Worm (Caenorhabditis elegans): ENCODE measurements around the gene dhhc-14.

Gene dhhc-14

ce11 chrX:8504207-8504606 lies 47.9 kb upstream of the dhhc-14 start:
- TF ChIP-seq irx-1 (tag; optimal IDR thresholded peaks at IDR 0.05) = no peak
- peak; percentile 89 for TF ChIP-seq blmp-1 (tag; optimal IDR thresholded peaks at IDR 0.05)

ce11 chrX:8507053-8507452 lies 45.0 kb upstream of the dhhc-14 start:
- TF ChIP-seq nhr-12 (tag; optimal IDR thresholded peaks at IDR 0.05) (no peak), blmp-1 (tag; optimal IDR thresholded peaks at IDR 0.05) (peak; percentile 74)

ce11 chrX:8507576-8507975 lies 44.5 kb upstream of the dhhc-14 start, which contains the start of gene H03E18.1:
Gene H03E18.1, plus strand, starts transcription at chrX:8507876.
- no peak for TF ChIP-seq vab-15 (tag; optimal IDR thresholded peaks at IDR 0.05)
- no peak for TF ChIP-seq efl-1 (optimal IDR thresholded peaks at IDR 0.05)
- TF ChIP-seq efl-1 (GFP tag; optimal IDR thresholded peaks at IDR 0.05 in 1 of 2) = peak in 1 of 2 experiments; percentile 44

DNA sequence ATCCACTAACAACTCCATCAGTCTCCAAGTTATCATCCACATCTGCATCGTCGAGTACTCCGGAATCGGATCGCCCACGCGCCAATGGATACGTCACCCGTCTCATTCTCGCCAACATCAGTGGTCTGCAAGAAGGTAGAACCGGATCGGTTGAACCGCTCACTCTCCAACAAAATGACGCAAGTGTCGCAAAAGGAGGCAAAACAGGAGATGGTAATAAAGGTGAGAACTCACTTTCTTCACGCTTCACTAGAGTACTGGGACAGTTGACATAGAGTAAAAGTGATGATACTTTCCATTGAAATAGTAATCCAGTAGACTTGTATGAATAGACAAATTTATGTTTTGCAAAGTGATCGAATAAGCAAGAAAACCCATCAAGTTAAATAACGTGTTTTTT lies 43.0 kb upstream of the dhhc-14 start:
- TF ChIP-seq nhr-85 (tag) (peak; percentile 52), blmp-1 (tag; optimal IDR thresholded peaks at IDR 0.05) (peak; percentile 31), fkh-4 (tag; optimal IDR thresholded peaks at IDR 0.05; ENCODE audit: borderline replicate concordance) (no peak), vab-15 (tag; optimal IDR thresholded peaks at IDR 0.05) (no peak), unc-30 (tag; optimal IDR thresholded peaks at IDR 0.05) (no peak)

DNA sequence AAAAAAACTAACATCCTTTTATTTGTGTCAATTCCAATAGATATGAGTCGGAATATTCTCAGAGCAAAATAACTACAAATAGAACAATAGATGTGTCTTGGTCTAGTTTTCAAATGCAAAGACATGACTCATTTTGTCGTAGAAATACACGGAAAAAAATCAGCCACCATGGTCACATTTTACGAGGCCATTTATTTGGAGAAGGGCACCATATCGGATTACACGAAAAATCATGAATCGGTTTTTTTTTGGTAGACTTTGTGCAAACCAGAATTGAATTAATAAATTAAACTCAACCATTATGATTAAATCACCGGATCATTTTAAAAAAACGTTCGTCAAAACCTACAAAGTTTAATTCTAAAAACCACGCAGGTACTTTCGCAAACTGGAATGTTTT lies 31.7 kb upstream of the dhhc-14 start, which contains the start of gene H03E18.2:
Gene H03E18.2, minus strand, starts transcription at position 101 of the 400 bp plus-strand sequence.
- TF ChIP-seq ztf-4 (tag; optimal IDR thresholded peaks at IDR 0.05) = no peak
- TF ChIP-seq unc-62 (GFP tag; optimal IDR thresholded peaks at IDR 0.05) = no peak

- TF ChIP-seq ces-1 (GFP tag; optimal IDR thresholded peaks at IDR 0.05) (no peak), elt-3 (tag; optimal IDR thresholded peaks at IDR 0.05) (no peak), nhr-71 (tag; optimal IDR thresholded peaks at IDR 0.05) (no peak), C16A3.4 (tag; optimal IDR thresholded peaks at IDR 0.05) (no peak), rnt-1 (tag; optimal IDR thresholded peaks at IDR 0.05) (no peak), ets-5 (GFP tag; IDR thresholded peaks at IDR 0.05) (no peak), nhr-28 (tag; optimal IDR thresholded peaks at IDR 0.05) (no peak), nhr-84 (tag; optimal IDR thresholded peaks at IDR 0.05) (no peak), ceh-8 (GFP tag; optimal IDR thresholded peaks at IDR 0.05) (no peak), nhr-11 (tag; optimal IDR thresholded peaks at IDR 0.05) (no peak), snpc-4 (tag; optimal IDR thresholded peaks at IDR 0.05) (no peak), isw-1 (GFP tag; IDR thresholded peaks at IDR 0.05) (no peak), lin-15B (tag; optimal IDR thresholded peaks at IDR 0.05) (no peak), unc-30 (tag; optimal IDR thresholded peaks at IDR 0.05) (no peak), ceh-63 (GFP tag; optimal IDR thresholded peaks at IDR 0.05) (no peak)
Measured at ce11 chrX:8521614-8522013, 30.5 kb upstream of the dhhc-14 start, which contains the start of gene C03G5.14. Gene C03G5.14, plus strand, starts transcription at chrX:8521914.

- no peak for TF ChIP-seq C04F5.9 (tag; optimal IDR thresholded peaks at IDR 0.05)
- TF ChIP-seq ceh-8 (GFP tag; optimal IDR thresholded peaks at IDR 0.05) = peak; percentile 91
- TF ChIP-seq fkh-8 (tag; optimal IDR thresholded peaks at IDR 0.05) = peak; percentile 49
Measured at ce11 chrX:8523000-8523399, 29.1 kb upstream of the dhhc-14 start.

ce11 chrX:8527950-8528349 lies 24.1 kb upstream of the dhhc-14 start, which contains the start of gene flp-5:
Gene flp-5, plus strand, starts transcription at chrX:8528250.
- TF ChIP-seq isw-1 (GFP tag; IDR thresholded peaks at IDR 0.05) (no peak), lin-14 (GFP tag; optimal IDR thresholded peaks at IDR 0.05) (no peak), lir-3 (tag; optimal IDR thresholded peaks at IDR 0.05; ENCODE audit: poor library complexity) (no peak), nhr-11 (tag; optimal IDR thresholded peaks at IDR 0.05) (no peak), hpl-2 (GFP tag; optimal IDR thresholded peaks at IDR 0.05) (no peak), C34B4.2 (tag; optimal IDR thresholded peaks at IDR 0.05) (no peak), unc-98 (GFP tag; IDR thresholded peaks at IDR 0.05) (no peak), ceh-90 (tag; optimal IDR thresholded peaks at IDR 0.05) (no peak), rnt-1 (tag; optimal IDR thresholded peaks at IDR 0.05) (no peak), jun-1 (tag; optimal IDR thresholded peaks at IDR 0.05) (no peak), C16A3.4 (tag; optimal IDR thresholded peaks at IDR 0.05) (no peak), sptf-1 (tag; optimal IDR thresholded peaks at IDR 0.05) (no peak), elt-2 (tag; optimal IDR thresholded peaks at IDR 0.05) (no peak), xbp-1 (tag; optimal IDR thresholded peaks at IDR 0.05) (no peak), pqm-1 (tag; optimal IDR thresholded peaks at IDR 0.05) (no peak)
